Fruit fly (Drosophila melanogaster): Measurements from ENCODE around the gene CG10602.

CG10602 gene

DNA sequence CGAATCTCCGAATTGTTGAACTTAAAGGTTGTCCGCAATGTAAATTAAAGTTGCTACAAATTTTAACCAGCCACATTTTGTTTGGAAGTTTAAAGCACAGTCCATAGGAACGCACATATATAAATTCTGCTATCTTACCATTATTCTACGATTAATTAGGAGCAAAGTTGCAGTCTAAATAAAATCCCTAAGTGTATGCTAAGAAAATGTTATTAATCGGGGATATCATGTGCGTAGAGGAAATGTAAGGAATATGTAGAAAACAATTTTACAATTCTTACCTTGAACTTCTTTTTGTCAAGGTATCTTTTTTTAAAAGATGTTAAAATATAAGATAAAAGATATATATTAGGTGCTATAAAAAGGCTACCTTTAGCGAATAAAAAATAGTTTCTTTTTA is 40.7 kb downstream of the CG10602 start:
- TF ChIP-seq svp (GFP tag) = peak; percentile 17
- no peak for TF ChIP-seq CG3032 (tag; optimal IDR thresholded peaks at IDR 0.05)
- TF ChIP-seq eg (GFP tag; IDR thresholded peaks at IDR 0.05) = no peak
- no peak for TF ChIP-seq pdm3 (GFP tag; optimal IDR thresholded peaks at IDR 0.05)
- no peak for TF ChIP-seq Eip78C (GFP tag)
- no peak for TF ChIP-seq CG15336 (GFP tag; IDR thresholded peaks at IDR 0.05)

DNA sequence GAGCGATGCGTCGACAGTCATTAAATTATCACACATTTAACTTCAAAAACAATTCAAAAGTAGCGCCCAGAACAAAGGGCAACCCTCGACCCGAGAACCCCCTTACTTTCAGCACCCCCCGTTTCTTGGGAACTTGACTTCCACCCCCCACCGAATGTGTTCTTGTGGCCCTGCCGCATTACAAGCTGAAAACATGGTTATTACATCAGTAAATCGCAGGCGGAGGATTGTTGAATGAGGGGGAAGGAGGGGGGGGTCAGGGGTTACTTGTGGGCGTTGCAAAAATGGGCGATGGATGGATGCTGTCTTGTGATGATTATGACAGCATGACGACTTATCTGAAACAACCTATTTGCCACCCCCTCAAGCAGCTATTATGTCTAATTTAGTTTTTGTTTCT is 43.9 kb downstream of the CG10602 start:
- no peak for TF ChIP-seq Hr38 (GFP tag; optimal IDR thresholded peaks at IDR 0.05)
- TF ChIP-seq CG8319 (GFP tag; optimal IDR thresholded peaks at IDR 0.05) = no peak

DNA sequence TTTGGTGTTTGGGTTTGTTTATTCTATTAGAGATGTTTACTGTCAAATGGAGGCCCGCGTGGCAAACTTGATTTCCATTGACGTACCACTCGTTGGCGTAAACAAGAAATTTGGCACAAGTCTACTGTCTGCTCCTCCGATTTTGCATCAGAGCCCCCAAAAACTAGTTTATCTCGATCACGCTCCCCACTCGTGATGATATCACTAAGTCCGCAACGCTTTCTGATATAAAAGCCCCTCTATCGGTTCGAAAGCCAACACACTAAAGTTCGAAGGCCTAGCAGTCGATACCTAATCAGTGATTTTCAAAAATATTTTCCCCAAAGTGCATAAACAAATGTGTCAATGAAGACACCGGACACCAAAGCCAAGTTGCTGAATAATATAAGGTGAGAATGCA is 46.3 kb downstream of the CG10602 start:
- TF ChIP-seq esn (GFP tag; optimal IDR thresholded peaks at IDR 0.05) (no peak), CG6276 (GFP tag; optimal IDR thresholded peaks at IDR 0.05) (no peak), OdsH (GFP tag; optimal IDR thresholded peaks at IDR 0.05) (no peak), dac (GFP tag; optimal IDR thresholded peaks at IDR 0.05) (no peak), CG4318 (GFP tag; optimal IDR thresholded peaks at IDR 0.05) (no peak), fkh (GFP tag; optimal IDR thresholded peaks at IDR 0.05) (no peak), Hr38 (GFP tag; optimal IDR thresholded peaks at IDR 0.05) (no peak), CG11762 (GFP tag; optimal IDR thresholded peaks at IDR 0.05; ENCODE audit: insufficient read depth) (no peak), CG6792 (GFP tag; optimal IDR thresholded peaks at IDR 0.05) (no peak), Sox14 (GFP tag; optimal IDR thresholded peaks at IDR 0.05) (no peak), CG31627 (GFP tag; optimal IDR thresholded peaks at IDR 0.05) (no peak), salr (GFP tag; optimal IDR thresholded peaks at IDR 0.05) (no peak)

DNA sequence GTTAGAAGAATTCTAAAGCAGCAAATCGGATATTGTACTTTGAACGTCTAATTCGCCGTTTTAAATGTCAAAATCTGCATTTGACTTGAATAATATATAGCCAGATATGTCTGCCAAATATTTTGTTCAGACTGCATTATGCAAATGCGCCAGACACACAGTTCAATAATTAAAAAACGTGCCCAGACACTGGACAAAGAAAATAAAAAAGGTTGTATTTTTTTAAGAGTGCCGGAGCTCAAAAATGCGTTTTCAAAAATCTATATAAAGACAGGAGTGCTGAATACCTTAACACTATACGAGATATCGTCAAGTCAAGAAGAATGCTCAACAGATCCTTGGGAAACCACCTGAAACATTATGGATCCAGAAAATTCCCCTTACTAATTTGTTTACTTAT is 46.7 kb downstream of the CG10602 start, which contains the start of the genes CG17325 and CG42305:
CG17325 (plus strand) TSS at position 301 of the 400 bp plus-strand sequence.
CG42305 (plus strand) TSS at position 301 of the 400 bp plus-strand sequence.
- TF ChIP-seq svp (GFP tag) (no peak), CG7368 (GFP tag; optimal IDR thresholded peaks at IDR 0.05) (no peak), Gug (GFP tag; IDR thresholded peaks at IDR 0.05) (no peak), fd85E (GFP tag; optimal IDR thresholded peaks at IDR 0.05) (no peak), vri (GFP tag; optimal IDR thresholded peaks at IDR 0.05) (no peak), Hr38 (GFP tag; optimal IDR thresholded peaks at IDR 0.05) (no peak), cyc (GFP tag; optimal IDR thresholded peaks at IDR 0.05) (no peak), spab (GFP tag; optimal IDR thresholded peaks at IDR 0.05) (no peak), achi (GFP tag; optimal IDR thresholded peaks at IDR 0.05) (no peak), Hr39 (GFP tag; optimal IDR thresholded peaks at IDR 0.05) (no peak), CG6808 (GFP tag; optimal IDR thresholded peaks at IDR 0.05) (no peak), CG8119 (GFP tag; IDR thresholded peaks at IDR 0.05) (no peak), CG6792 (GFP tag; optimal IDR thresholded peaks at IDR 0.05) (no peak), CG10631 (GFP tag; optimal IDR thresholded peaks at IDR 0.05) (no peak), CG8319 (GFP tag; optimal IDR thresholded peaks at IDR 0.05) (no peak), CG4318 (GFP tag; optimal IDR thresholded peaks at IDR 0.05) (no peak), topi (GFP tag; optimal IDR thresholded peaks at IDR 0.05) (no peak)

DNA sequence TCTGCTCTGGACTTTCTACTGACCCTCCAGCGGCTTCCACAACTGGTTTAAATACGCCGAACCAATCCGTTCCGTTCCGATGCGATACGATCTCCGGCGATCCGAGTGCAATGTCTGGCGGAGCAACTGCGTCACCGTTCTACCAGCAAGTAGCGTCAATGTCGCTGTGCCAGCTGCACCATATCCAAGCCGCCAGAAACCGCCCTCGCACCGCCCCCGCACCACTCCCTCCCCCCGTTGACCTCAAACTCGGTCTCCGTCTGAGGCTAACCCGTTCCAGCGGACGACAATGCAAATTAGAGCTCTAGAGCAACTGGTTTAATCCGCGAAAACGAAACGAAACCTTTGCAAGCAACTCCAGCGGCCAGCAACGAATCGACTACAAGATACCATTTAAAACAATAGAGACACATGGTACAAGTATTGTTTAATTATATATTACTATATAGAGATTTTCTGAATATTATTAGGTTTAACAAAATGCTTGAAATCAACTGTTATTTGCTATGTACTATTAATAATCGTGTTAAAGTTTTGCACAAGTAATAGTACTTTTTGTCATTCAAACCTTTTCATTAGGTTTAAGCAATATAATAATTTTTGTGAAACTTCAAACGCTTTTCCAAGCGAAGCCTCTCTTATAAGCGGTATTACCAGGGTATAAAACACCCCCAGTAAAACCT is 47.9 kb downstream of the CG10602 start, which contains the start of the genes CG10570 and CG42502:
CG10570 (minus strand) TSS at position 293 of the 683 bp plus-strand sequence.
CG42502 (minus strand) TSS at position 293 of the 683 bp plus-strand sequence.
- TF ChIP-seq Hr38 (GFP tag; optimal IDR thresholded peaks at IDR 0.05) (no peak), CG8119 (GFP tag; IDR thresholded peaks at IDR 0.05) (no peak), acj6 (GFP tag; optimal IDR thresholded peaks at IDR 0.05) (peak; percentile 9), CG10669 (GFP tag; optimal IDR thresholded peaks at IDR 0.05) (peak; percentile 49), CG4318 (GFP tag; optimal IDR thresholded peaks at IDR 0.05) (no peak), Smox (GFP tag; optimal IDR thresholded peaks at IDR 0.05) (peak; percentile 16), CG1621 (tag; optimal IDR thresholded peaks at IDR 0.05) (peak; percentile 93), Sox102F (GFP tag; optimal IDR thresholded peaks at IDR 0.05) (no peak), topi (GFP tag; optimal IDR thresholded peaks at IDR 0.05) (peak; percentile 17), spab (GFP tag; optimal IDR thresholded peaks at IDR 0.05) (peak; percentile 12), CG7368 (GFP tag; optimal IDR thresholded peaks at IDR 0.05) (no peak), CG6808 (GFP tag; optimal IDR thresholded peaks at IDR 0.05) (peak; percentile 37), CG10631 (GFP tag; optimal IDR thresholded peaks at IDR 0.05) (peak; percentile 21), eg (GFP tag; IDR thresholded peaks at IDR 0.05) (no peak), Ets96B (tag; optimal IDR thresholded peaks at IDR 0.05) (peak; percentile 38), CG8632 (GFP tag; optimal IDR thresholded peaks at IDR 0.05) (peak; percentile 50), CG9139 (GFP tag; optimal IDR thresholded peaks at IDR 0.05) (no peak), CG6163 (GFP tag; IDR thresholded peaks at IDR 0.05) (0 out of 3 replicates have a peak, but pooled peaks have one; percentile 12), fkh (GFP tag; optimal IDR thresholded peaks at IDR 0.05) (no peak), dac (GFP tag; optimal IDR thresholded peaks at IDR 0.05) (no peak), Eip93F (GFP tag; optimal IDR thresholded peaks at IDR 0.05) (no peak), CG11902 (GFP tag; optimal IDR thresholded peaks at IDR 0.05) (peak; percentile 30), CG34406 (GFP tag; optimal IDR thresholded peaks at IDR 0.05) (peak; percentile 48)
